Worm (Caenorhabditis elegans) whole organism, L1 larva: ENCODE data around the gene F47F2.3.

Experiments
- C04F5.9 ChIP-seq: sonication (generic microtip); optimal IDR thresholded peaks from 2 replicates; lab custom pipeline; 2016; ENCODE audit warnings: missing genetic modification characterization, missing compliant biosample characterization
- alr-1 ChIP-seq: fragments of 200-800 bp; sonication (Bioruptor generic); optimal IDR thresholded peaks from 2 replicates; lab custom pipeline; 2018; ENCODE audit warnings: borderline replicate concordance, mild to moderate bottlenecking, missing genetic modification characterization, missing compliant biosample characterization
- ama-1 ChIP-seq: fragments of 150-350 bp; optimal IDR thresholded peaks from 2 replicates; lab custom pipeline; 2014
- blmp-1 ChIP-seq: fragments of 150-350 bp; optimal IDR thresholded peaks from 2 replicates; lab custom pipeline; 2014; ENCODE audit warnings: missing biosample characterization, missing genetic modification characterization
- ceh-63 ChIP-seq: fragments of 200-800 bp; sonication (Bioruptor generic); optimal IDR thresholded peaks from 2 replicates; lab custom pipeline; 2018; ENCODE audit warnings: mild to moderate bottlenecking, missing genetic modification characterization, missing compliant biosample characterization
- ceh-8 ChIP-seq: fragments of 200-800 bp; sonication (Bioruptor generic); optimal IDR thresholded peaks from 2 replicates; lab custom pipeline; 2018; ENCODE audit warnings: mild to moderate bottlenecking, missing genetic modification characterization, moderate library complexity, missing compliant biosample characterization
- ceh-90 ChIP-seq: sonication (generic microtip); optimal IDR thresholded peaks from 2 replicates; lab custom pipeline; 2016; ENCODE audit warnings: missing genetic modification characterization, missing compliant biosample characterization
- dpl-1 ChIP-seq, 3 experiments: fragments of 150-350 bp in 2 of 3; sonication (generic microtip) in 1 of 3; optimal IDR thresholded peaks; 2 replicates each; lab custom pipeline; 2014 to 2017; ENCODE audit warnings: missing biosample characterization in 3 of 3, missing genetic modification characterization in 3 of 3, missing genetic modification reagents in 3 of 3
- dsc-1 ChIP-seq: sonication (generic microtip); optimal IDR thresholded peaks from 2 replicates; lab custom pipeline; 2016; ENCODE audit warnings: mild to moderate bottlenecking, missing genetic modification characterization, missing compliant biosample characterization
- efl-1 ChIP-seq, 4 experiments: fragments of 150-350 bp; optimal IDR thresholded peaks in 3 of 4; peaks in 1 of 4; 1 replicate in 1 of 4; 2 replicates in 3 of 4; lab custom pipeline; 2014; ENCODE audit warnings: missing biosample characterization in 2 of 4, missing genetic modification characterization in 2 of 4, missing genetic modification reagents in 2 of 4
- efl-3 ChIP-seq: fragments of 200-800 bp; sonication (Bioruptor generic); optimal IDR thresholded peaks from 2 replicates; lab custom pipeline; 2018; ENCODE audit warnings: mild to moderate bottlenecking, missing genetic modification characterization, missing compliant biosample characterization
- egl-27 ChIP-seq, 2 experiments: fragments of 150-350 bp in 1 of 2; sonication (generic microtip); optimal IDR thresholded peaks; 3 replicates each; lab custom pipeline; 2017 to 2018; ENCODE audit warnings: missing biosample characterization in 2 of 2, missing genetic modification characterization in 2 of 2, missing genetic modification reagents in 2 of 2
- elt-2 ChIP-seq: sonication (generic microtip); optimal IDR thresholded peaks from 2 replicates; lab custom pipeline; 2016; ENCODE audit warnings: missing genetic modification characterization, mild to moderate bottlenecking, inconsistent platforms, missing compliant biosample characterization, missing genetic modification reagents
- fkh-10 ChIP-seq: sonication (generic microtip); optimal IDR thresholded peaks from 2 replicates; lab custom pipeline; 2017; ENCODE audit warnings: missing biosample characterization, missing genetic modification reagents, missing genetic modification characterization
- fkh-8 ChIP-seq: sonication (generic microtip); optimal IDR thresholded peaks from 2 replicates; lab custom pipeline; 2016; ENCODE audit warnings: mild to moderate bottlenecking, missing genetic modification characterization, missing compliant biosample characterization
- fos-1 ChIP-seq: fragments of 150-350 bp; optimal IDR thresholded peaks from 2 replicates; lab custom pipeline; 2014; ENCODE audit warnings: missing biosample characterization, missing genetic modification characterization
- grh-1 ChIP-seq: fragments of 200-800 bp; sonication (Bioruptor generic); IDR thresholded peaks from 2 replicates; pipeline ENCODE4 v1.3.6; 2022; ENCODE audit warnings: missing genetic modification reagents, missing genetic modification characterization, missing compliant biosample characterization
- hpl-2 ChIP-seq: fragments of 150-350 bp; optimal IDR thresholded peaks from 2 replicates; lab custom pipeline; 2014; ENCODE audit warnings: missing biosample characterization, missing genetic modification reagents, missing genetic modification characterization
- isw-1 ChIP-seq: fragments of 200-800 bp; sonication (Bioruptor generic); IDR thresholded peaks from 2 replicates; pipeline ENCODE4 v1.3.6; 2022; ENCODE audit warnings: missing genetic modification characterization, missing compliant biosample characterization
- lin-14 ChIP-seq: fragments of 200-800 bp; sonication (Bioruptor generic); optimal IDR thresholded peaks from 2 replicates; lab custom pipeline; 2018; ENCODE audit warnings: mild to moderate bottlenecking, missing genetic modification characterization, moderate library complexity, missing compliant biosample characterization
- lin-35 ChIP-seq, 2 experiments: fragments of 150-350 bp; optimal IDR thresholded peaks; 2 replicates each; lab custom pipeline; 2014; ENCODE audit warnings: missing biosample characterization in 2 of 2, missing genetic modification characterization in 2 of 2, missing genetic modification reagents in 2 of 2
- lir-3 ChIP-seq: sonication (generic microtip); optimal IDR thresholded peaks from 2 replicates; lab custom pipeline; 2016; ENCODE audit warnings: mild to moderate bottlenecking, missing genetic modification characterization, moderate library complexity, missing compliant biosample characterization; ENCODE audit not compliant: poor library complexity
- lsy-2 ChIP-seq, 2 experiments: fragments of 150-350 bp; optimal IDR thresholded peaks; 2 replicates each; lab custom pipeline; 2014; ENCODE audit warnings: missing biosample characterization in 2 of 2, missing genetic modification characterization in 2 of 2
- mdl-1 ChIP-seq, 2 experiments: fragments of 150-350 bp; optimal IDR thresholded peaks; 2 replicates each; lab custom pipeline; 2014 to 2017; ENCODE audit warnings: missing biosample characterization in 2 of 2, missing genetic modification characterization in 2 of 2, inconsistent platforms in 1 of 2
- mef-2 ChIP-seq: fragments of 150-350 bp; optimal IDR thresholded peaks from 2 replicates; lab custom pipeline; 2014; ENCODE audit warnings: missing biosample characterization, missing genetic modification characterization
- mep-1 ChIP-seq: fragments of 150-350 bp; optimal IDR thresholded peaks from 2 replicates; lab custom pipeline; 2014; ENCODE audit warnings: missing biosample characterization, missing genetic modification characterization
- nhr-11 ChIP-seq: fragments of 150-350 bp; optimal IDR thresholded peaks from 2 replicates; lab custom pipeline; 2014; ENCODE audit warnings: missing biosample characterization, missing genetic modification characterization
- nhr-237 ChIP-seq: fragments of 150-350 bp; optimal IDR thresholded peaks from 2 replicates; lab custom pipeline; 2014; ENCODE audit warnings: missing biosample characterization, missing genetic modification characterization
- nhr-28 ChIP-seq: fragments of 150-350 bp; optimal IDR thresholded peaks from 2 replicates; lab custom pipeline; 2014; ENCODE audit warnings: missing biosample characterization, missing genetic modification characterization
- nhr-71 ChIP-seq: sonication (generic microtip); optimal IDR thresholded peaks from 2 replicates; lab custom pipeline; 2016; ENCODE audit warnings: mild to moderate bottlenecking, missing genetic modification characterization, moderate library complexity, missing compliant biosample characterization
- nhr-76 ChIP-seq: sonication (generic microtip); optimal IDR thresholded peaks from 2 replicates; lab custom pipeline; 2017; ENCODE audit warnings: missing biosample characterization, missing genetic modification characterization
- nhr-90 ChIP-seq: sonication (generic microtip); optimal IDR thresholded peaks from 2 replicates; lab custom pipeline; 2016; ENCODE audit warnings: mild to moderate bottlenecking, missing genetic modification characterization, missing compliant biosample characterization; ENCODE audit not compliant: poor library complexity
- pax-3 ChIP-seq: fragments of 200-800 bp; sonication (Bioruptor generic); optimal IDR thresholded peaks from 2 replicates; lab custom pipeline; 2018; ENCODE audit warnings: mild to moderate bottlenecking, missing genetic modification characterization, moderate library complexity, missing compliant biosample characterization
- rnt-1 ChIP-seq: sonication (generic microtip); optimal IDR thresholded peaks from 2 replicates; lab custom pipeline; 2016; ENCODE audit warnings: mild to moderate bottlenecking, missing genetic modification characterization, moderate library complexity, missing compliant biosample characterization
- skn-1 ChIP-seq: fragments of 150-350 bp; optimal IDR thresholded peaks from 2 replicates; lab custom pipeline; 2014; ENCODE audit warnings: missing biosample characterization, missing genetic modification characterization
- snpc-4 ChIP-seq: fragments of 150-350 bp; optimal IDR thresholded peaks from 2 replicates; lab custom pipeline; 2014; ENCODE audit warnings: missing biosample characterization, missing genetic modification characterization
- sptf-1 ChIP-seq: fragments of 150-350 bp; optimal IDR thresholded peaks from 2 replicates; lab custom pipeline; 2014; ENCODE audit warnings: missing biosample characterization, missing genetic modification characterization
- swsn-7 ChIP-seq: sonication (generic microtip); optimal IDR thresholded peaks from 2 replicates; lab custom pipeline; 2016; ENCODE audit warnings: missing genetic modification characterization, missing compliant biosample characterization
- unc-130 ChIP-seq: fragments of 150-350 bp; optimal IDR thresholded peaks from 2 replicates; lab custom pipeline; 2017; ENCODE audit warnings: missing biosample characterization, missing genetic modification characterization, inconsistent platforms
- unc-30 ChIP-seq: sonication (generic microtip); optimal IDR thresholded peaks from 2 replicates; lab custom pipeline; 2017; ENCODE audit warnings: missing biosample characterization, missing genetic modification characterization
- ztf-11 ChIP-seq, 2 experiments: sonication (generic microtip); optimal IDR thresholded peaks; 2 replicates each; lab custom pipeline; 2016 to 2017; ENCODE audit warnings: missing genetic modification characterization in 2 of 2, missing biosample characterization in 1 of 2, missing compliant biosample characterization in 1 of 2
- ztf-4 ChIP-seq: fragments of 150-350 bp; optimal IDR thresholded peaks from 2 replicates; lab custom pipeline; 2014; ENCODE audit warnings: missing biosample characterization, missing genetic modification characterization

The F47F2.3 gene

DNA sequence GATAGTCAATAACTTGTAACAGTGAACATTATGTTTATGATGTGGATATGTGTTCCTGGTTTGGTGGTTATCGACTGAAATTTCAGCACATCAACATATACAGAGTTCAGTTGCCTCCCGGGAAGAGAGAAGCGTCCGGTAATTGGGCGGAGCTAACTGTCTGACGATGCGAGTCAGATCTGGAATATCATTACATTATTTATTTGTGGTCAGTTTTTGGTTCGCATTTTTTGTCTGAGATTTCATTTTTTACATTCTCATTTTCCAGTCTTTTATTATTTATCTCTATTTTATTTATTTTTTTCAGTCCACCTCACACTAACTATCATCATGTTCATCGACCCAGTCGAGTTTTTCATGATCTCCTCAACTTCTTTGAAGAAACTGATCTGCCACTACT, 30.3 kb upstream of the F47F2.3 start, which contains the start of gene T22B2.1:
TSS of gene T22B2.1 (plus strand) at position 301 of the 400 bp plus-strand sequence.
- TF ChIP-seq swsn-7 (tag; lab: Kevin White, UChicago): no peak
- no peak for TF ChIP-seq dpl-1 (GFP tag; optimal IDR thresholded peaks at IDR 0.05; lab: Kevin White, UChicago)
- TF ChIP-seq efl-3 (GFP tag; lab: Kevin White, UChicago): no peak
- TF ChIP-seq C04F5.9: no peak

ce11 chrX:3920747-3921146, 25.3 kb upstream of the F47F2.3 start:
- no peak for TF ChIP-seq pax-3
- TF ChIP-seq nhr-71: no peak
- no peak for TF ChIP-seq alr-1 (tag; lab: Kevin White, UChicago)
- no peak for TF ChIP-seq grh-1
- no peak for TF ChIP-seq mep-1 (tag; lab: Kevin White, UChicago)
- no peak for TF ChIP-seq blmp-1
- TF ChIP-seq egl-27 (tag; optimal IDR thresholded peaks at IDR 0.05; lab: Kevin White, UChicago): no peak
- TF ChIP-seq nhr-90: no peak
- no peak for TF ChIP-seq elt-2
- no peak for TF ChIP-seq rnt-1 (tag; lab: Kevin White, UChicago)
- no peak for TF ChIP-seq fkh-8 (tag; lab: Kevin White, UChicago)
- no peak for TF ChIP-seq lir-3 (tag; lab: Kevin White, UChicago)
- TF ChIP-seq isw-1: no peak
- TF ChIP-seq lin-14 (GFP tag; lab: Kevin White, UChicago): no peak
- TF ChIP-seq mef-2 (tag; lab: Kevin White, UChicago): no peak
- TF ChIP-seq unc-130 (tag; lab: Kevin White, UChicago): no peak

- TF ChIP-seq efl-1 (optimal IDR thresholded peaks at IDR 0.05; lab: Kevin White, UChicago): no peak
- TF ChIP-seq efl-1 (GFP tag; optimal IDR thresholded peaks at IDR 0.05 in 1 of 2; lab: Kevin White, UChicago): no peak
- TF ChIP-seq nhr-76 (tag; lab: Kevin White, UChicago): no peak
- no peak for TF ChIP-seq ztf-4 (tag; lab: Kevin White, UChicago)
- no peak for TF ChIP-seq hpl-2 (GFP tag; lab: Kevin White, UChicago)
- TF ChIP-seq rnt-1 (tag; lab: Kevin White, UChicago): no peak
- TF ChIP-seq fkh-10 (GFP tag; lab: Kevin White, UChicago): no peak
- no peak for TF ChIP-seq skn-1 (tag; lab: Kevin White, UChicago)
- no peak for TF ChIP-seq ama-1 (lab: Kevin White, UChicago)
- TF ChIP-seq fos-1 (tag; lab: Kevin White, UChicago): no peak
- no peak for TF ChIP-seq elt-2
- TF ChIP-seq lin-35 (GFP tag; optimal IDR thresholded peaks at IDR 0.05; lab: Kevin White, UChicago): no peak
- no peak for TF ChIP-seq sptf-1 (tag; lab: Kevin White, UChicago)
- no peak for TF ChIP-seq mef-2 (tag; lab: Kevin White, UChicago)
- TF ChIP-seq nhr-11 (tag; lab: Kevin White, UChicago): no peak
- TF ChIP-seq dsc-1 (tag; lab: Kevin White, UChicago): no peak
- no peak for TF ChIP-seq nhr-237 (tag; lab: Kevin White, UChicago)
- TF ChIP-seq unc-30: no peak
- TF ChIP-seq, all 84 proteins: peak for 0
Measured at ce11 chrX:3920101-3920500, 24.6 kb upstream of the F47F2.3 start, which contains the start of gene T22B2.2. T22B2.2 (plus strand) TSS chrX:3920401.

DNA sequence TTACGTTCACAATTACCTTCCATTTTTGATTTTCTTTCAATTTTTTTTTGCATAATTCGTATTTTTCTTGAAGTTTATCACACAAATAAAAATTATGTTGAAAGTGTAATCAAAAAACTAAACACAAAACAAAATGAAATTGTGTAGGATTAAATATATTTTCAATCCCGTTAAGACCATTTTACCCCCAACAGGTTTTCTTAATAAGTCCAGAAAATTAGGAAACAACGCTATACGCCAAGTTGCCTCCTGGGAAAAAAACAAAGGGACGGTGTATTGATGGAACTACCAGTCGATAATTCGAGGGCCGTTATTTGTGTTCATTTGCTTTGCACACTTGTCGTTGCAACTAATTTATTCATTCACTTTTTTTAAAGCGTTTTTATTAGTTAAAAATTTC, 24.2 kb upstream of the F47F2.3 start:
- no peak for TF ChIP-seq ztf-11 (tag; optimal IDR thresholded peaks at IDR 0.05; lab: Kevin White, UChicago)
- no peak for TF ChIP-seq lir-3 (tag; lab: Kevin White, UChicago)
- TF ChIP-seq nhr-28 (tag; lab: Kevin White, UChicago): no peak
- no peak for TF ChIP-seq rnt-1 (tag; lab: Kevin White, UChicago)
- TF ChIP-seq ceh-90 (tag; lab: Kevin White, UChicago): no peak
- TF ChIP-seq snpc-4: no peak
- no peak for TF ChIP-seq mdl-1 (tag; optimal IDR thresholded peaks at IDR 0.05; lab: Kevin White, UChicago)
- TF ChIP-seq lsy-2 (tag; optimal IDR thresholded peaks at IDR 0.05; lab: Kevin White, UChicago): no peak
- no peak for TF ChIP-seq ceh-63 (GFP tag; lab: Kevin White, UChicago)
- TF ChIP-seq ceh-8: no peak
